Worm (Caenorhabditis elegans): ENCODE data around the gene K08A2.2.

The K08A2.2 gene

DNA sequence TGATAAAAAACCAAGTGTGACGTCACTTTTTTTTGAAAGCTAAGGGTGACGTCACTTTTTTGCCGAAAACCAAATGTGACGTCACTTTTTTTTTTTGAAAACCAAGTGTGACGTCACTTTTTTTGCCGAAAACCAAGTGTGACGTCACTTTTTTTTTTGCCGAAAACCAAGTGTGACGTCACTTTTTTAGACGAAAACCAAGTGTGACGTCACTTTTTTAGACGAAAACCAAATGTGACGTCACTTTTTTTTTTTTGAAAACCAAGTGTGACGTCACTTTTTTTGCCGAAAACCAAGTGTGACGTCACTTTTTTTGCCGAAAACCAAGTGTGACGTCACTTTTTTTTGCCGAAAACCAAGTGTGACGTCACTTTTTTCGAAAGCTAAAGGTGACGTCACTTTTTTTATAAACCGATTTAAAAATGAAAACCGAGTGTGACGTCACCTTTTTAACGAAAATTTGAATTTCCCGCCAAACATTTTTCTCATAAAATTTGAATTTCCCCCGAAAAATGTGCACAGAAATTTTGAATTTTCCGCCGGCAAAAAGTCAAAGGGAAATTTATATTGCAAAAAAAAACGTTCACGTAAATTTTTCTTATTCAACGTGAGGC, 6.5 kb downstream of the K08A2.2 start:
- TF ChIP-seq ama-1 (optimal IDR thresholded peaks at IDR 0.05) (no peak), rnt-1 (tag; optimal IDR thresholded peaks at IDR 0.05) (no peak), fax-1 (tag; optimal IDR thresholded peaks at IDR 0.05) (no peak), ceh-45 (GFP tag; IDR thresholded peaks at IDR 0.05) (no peak), ceh-19 (GFP tag; optimal IDR thresholded peaks at IDR 0.05) (no peak), K02D7.2 (tag; optimal IDR thresholded peaks at IDR 0.05) (no peak), T23F11.4 (GFP tag; optimal IDR thresholded peaks at IDR 0.05) (no peak), ceh-48 (tag; optimal IDR thresholded peaks at IDR 0.05) (no peak), unc-55 (GFP tag; optimal IDR thresholded peaks at IDR 0.05) (no peak), ahr-1 (tag; optimal IDR thresholded peaks at IDR 0.05) (no peak), sox-4 (tag; optimal IDR thresholded peaks at IDR 0.05) (no peak), pat-9 (tag; optimal IDR thresholded peaks at IDR 0.05) (no peak), ceh-14 (tag; optimal IDR thresholded peaks at IDR 0.05) (no peak), K09A11.1 (tag; optimal IDR thresholded peaks at IDR 0.05; ENCODE audit: insufficient read depth) (no peak), tbx-2 (tag; optimal IDR thresholded peaks at IDR 0.05) (no peak), ztf-16 (tag; optimal IDR thresholded peaks at IDR 0.05) (no peak), ceh-2 (tag; optimal IDR thresholded peaks at IDR 0.05) (no peak)

DNA sequence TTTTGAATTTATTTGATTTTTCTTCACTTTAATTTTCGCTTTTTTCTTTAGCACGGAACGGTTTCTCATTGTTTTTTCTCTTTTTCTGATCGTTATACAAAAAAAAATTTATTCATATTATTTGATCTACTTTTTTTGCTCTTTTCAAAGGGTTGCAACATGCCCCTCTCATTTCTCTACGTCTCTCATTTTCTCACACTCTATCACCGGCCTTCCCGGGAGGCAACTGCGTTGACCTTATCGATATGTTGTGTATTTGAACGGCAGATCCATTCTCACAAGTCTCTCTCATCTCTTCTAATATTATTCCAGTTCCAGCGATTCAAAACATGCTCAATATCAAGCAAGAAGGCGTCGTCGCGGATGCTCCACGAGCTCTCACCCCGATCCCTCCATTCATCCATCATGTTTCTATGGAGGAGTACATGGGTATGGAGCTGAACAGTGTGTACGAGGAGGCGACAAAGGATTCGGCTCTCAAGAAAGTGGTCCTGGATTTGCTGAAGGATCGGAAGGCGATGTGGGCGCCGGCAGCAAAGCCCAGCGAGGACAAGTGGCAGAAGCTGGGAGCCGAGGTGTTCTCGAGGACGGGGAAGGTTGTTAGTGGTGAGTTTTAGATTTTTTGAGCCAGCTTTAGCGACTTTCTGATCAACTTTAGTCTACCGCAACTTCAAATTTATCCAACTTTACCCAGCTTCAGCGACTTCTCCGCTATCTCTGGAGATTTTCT, 9.3 kb downstream of the K08A2.2 start, which contains the start of gene lido-9:
TSS of gene lido-9 (plus strand) at position 234 of the 730 bp plus-strand sequence.
- TF ChIP-seq dve-1 (tag; optimal IDR thresholded peaks at IDR 0.05): no peak
- peak; percentile 90 for TF ChIP-seq ama-1 (optimal IDR thresholded peaks at IDR 0.05)
- TF ChIP-seq unc-86 (tag; optimal IDR thresholded peaks at IDR 0.05): no peak
- no peak for TF ChIP-seq hlh-6 (tag; optimal IDR thresholded peaks at IDR 0.05)

DNA sequence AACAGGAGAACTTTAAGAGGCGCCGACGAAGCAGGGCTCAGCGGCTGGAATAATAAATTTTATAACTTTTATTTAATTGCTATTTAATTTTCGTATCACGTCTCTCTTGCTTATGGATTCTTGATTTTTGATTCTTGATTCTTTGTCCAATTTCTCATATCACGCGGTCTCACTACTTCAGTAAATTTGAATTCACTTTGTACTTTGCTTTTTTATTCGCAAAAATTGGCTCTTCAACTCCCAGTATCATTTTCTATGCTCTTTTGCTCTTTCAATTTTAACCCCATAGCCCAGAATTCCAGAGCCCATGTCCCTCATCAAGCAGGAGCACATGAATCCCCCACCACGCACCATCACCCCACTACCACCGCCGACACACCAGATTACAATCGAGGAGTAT, 10.8 kb downstream of the K08A2.2 start, which contains the start of gene lido-10:
TSS of gene lido-10 (plus strand) at position 301 of the 400 bp plus-strand sequence.
- TF ChIP-seq unc-86 (tag; optimal IDR thresholded peaks at IDR 0.05): no peak
- TF ChIP-seq lim-6 (tag; optimal IDR thresholded peaks at IDR 0.05): no peak
- TF ChIP-seq tbx-7 (tag; optimal IDR thresholded peaks at IDR 0.05): no peak
- no peak for TF ChIP-seq ceh-34 (tag; optimal IDR thresholded peaks at IDR 0.05)
- TF ChIP-seq sdc-2 (tag; optimal IDR thresholded peaks at IDR 0.05): no peak
- no peak for TF ChIP-seq sox-4 (tag; optimal IDR thresholded peaks at IDR 0.05)
- TF ChIP-seq hlh-8 (tag; optimal IDR thresholded peaks at IDR 0.05): no peak
- no peak for TF ChIP-seq ceh-2 (tag; optimal IDR thresholded peaks at IDR 0.05)

DNA sequence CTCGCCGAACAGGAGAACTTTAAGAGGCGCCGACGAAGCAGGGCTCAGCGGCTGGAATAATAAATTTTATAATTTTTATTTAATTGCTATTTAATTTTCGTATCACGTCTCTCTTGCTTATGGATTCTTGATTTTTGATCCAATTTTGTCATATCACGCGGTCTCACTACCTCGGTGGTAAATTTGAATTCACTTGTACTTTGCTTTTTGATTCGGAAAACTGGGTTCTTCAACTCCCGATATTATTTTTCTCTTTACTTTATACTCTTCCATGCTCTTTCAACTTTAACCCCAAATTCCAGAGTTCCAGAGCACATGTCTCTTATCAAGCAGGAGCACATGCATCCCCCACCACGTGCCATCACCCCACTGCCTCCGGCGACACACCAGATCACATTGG, 12.3 kb downstream of the K08A2.2 start, which contains the start of gene lido-11:
TSS of gene lido-11 (plus strand) at position 301 of the 400 bp plus-strand sequence.
- TF ChIP-seq tbx-2 (tag; optimal IDR thresholded peaks at IDR 0.05) (no peak), unc-55 (GFP tag; optimal IDR thresholded peaks at IDR 0.05) (no peak), F13H6.1 (tag; optimal IDR thresholded peaks at IDR 0.05) (no peak)

DNA sequence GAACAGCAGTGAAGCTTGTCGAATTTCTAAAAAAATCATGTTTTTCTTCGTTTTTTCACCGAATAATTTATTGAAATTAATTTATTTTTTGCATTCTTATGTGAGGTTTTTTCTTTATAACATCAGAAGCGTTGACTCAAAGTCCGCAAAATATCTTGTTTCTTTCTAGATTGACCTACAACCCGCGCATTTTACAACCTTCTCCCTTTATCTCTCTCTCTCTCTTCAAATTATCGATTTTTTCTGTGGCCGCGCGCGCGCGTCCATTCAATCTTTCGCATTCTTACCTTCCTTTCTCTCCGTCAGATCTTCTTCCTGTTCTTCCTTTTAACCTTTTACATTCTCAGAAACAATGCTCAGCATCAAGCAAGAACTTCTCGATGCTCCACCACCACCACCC, 14.1 kb downstream of the K08A2.2 start, which contains the start of gene lido-12:
TSS of gene lido-12 (plus strand) at position 301 of the 400 bp plus-strand sequence.
- no peak for TF ChIP-seq fkh-6 (tag; optimal IDR thresholded peaks at IDR 0.05)
- TF ChIP-seq che-1 (tag; optimal IDR thresholded peaks at IDR 0.05): no peak
- no peak for TF ChIP-seq odd-2 (tag; optimal IDR thresholded peaks at IDR 0.05)
- no peak for TF ChIP-seq ceh-30 (tag; optimal IDR thresholded peaks at IDR 0.05)
- no peak for TF ChIP-seq elt-4 (tag; optimal IDR thresholded peaks at IDR 0.05)
- TF ChIP-seq ceh-18 (tag; optimal IDR thresholded peaks at IDR 0.05): no peak
- no peak for TF ChIP-seq hlh-15 (tag; optimal IDR thresholded peaks at IDR 0.05)
- no peak for TF ChIP-seq tbx-2 (tag; optimal IDR thresholded peaks at IDR 0.05)
- TF ChIP-seq lin-11 (tag; optimal IDR thresholded peaks at IDR 0.05): no peak
- TF ChIP-seq mec-3 (tag; optimal IDR thresholded peaks at IDR 0.05; ENCODE audit: borderline replicate concordance): no peak
- no peak for TF ChIP-seq ama-1 (optimal IDR thresholded peaks at IDR 0.05)
- TF ChIP-seq ceh-34 (tag; optimal IDR thresholded peaks at IDR 0.05): no peak
- no peak for TF ChIP-seq ceh-31 (tag; optimal IDR thresholded peaks at IDR 0.05)
